Fruit fly (Drosophila melanogaster) whole organism, pupa: Measurements from ENCODE around the gene CG11498.

ENCODE experiments used
- CG10348 ChIP-seq: fragments of 200-800 bp; sonication (Bioruptor generic); IDR thresholded peaks from 2 replicates; pipeline ENCODE4 v1.3.6; 2022; ENCODE audit warnings: missing biosample characterization, missing genetic modification characterization
- CG12605 ChIP-seq: fragments of 200-800 bp; sonication (Bioruptor generic); IDR thresholded peaks from 2 replicates; pipeline ENCODE4 v1.3.6; 2022; ENCODE audit warnings: missing biosample characterization, missing genetic modification characterization
- CG13204 ChIP-seq: fragments of 200-800 bp; sonication (Bioruptor generic); optimal IDR thresholded peaks from 2 replicates; lab custom pipeline; 2018; ENCODE audit warnings: missing biosample characterization, mild to moderate bottlenecking, missing genetic modification characterization, moderate library complexity
- CG14655 ChIP-seq: fragments of 200-800 bp; sonication (Bioruptor generic); optimal IDR thresholded peaks from 3 replicates; lab custom pipeline; 2017; ENCODE audit warnings: mild to moderate bottlenecking, missing biosample characterization, missing genetic modification reagents, missing genetic modification characterization
- CG15710 ChIP-seq: fragments of 200-800 bp; sonication (Bioruptor generic); optimal IDR thresholded peaks from 2 replicates; lab custom pipeline; 2018; ENCODE audit warnings: missing biosample characterization, mild to moderate bottlenecking, missing genetic modification characterization, moderate library complexity
- CG17806 ChIP-seq: fragments of 200-800 bp; sonication (Bioruptor generic); optimal IDR thresholded peaks from 2 replicates; lab custom pipeline; 2018; ENCODE audit warnings: missing biosample characterization, mild to moderate bottlenecking, missing genetic modification characterization, moderate library complexity
- CG32121 ChIP-seq: fragments of 200-800 bp; sonication (Bioruptor generic); IDR thresholded peaks from 2 replicates; pipeline ENCODE4 v1.3.6; 2022; ENCODE audit warnings: missing biosample characterization, missing genetic modification characterization
- CG34367 ChIP-seq: fragments of 200-800 bp; sonication (Bioruptor generic); optimal IDR thresholded peaks from 2 replicates; lab custom pipeline; 2018; ENCODE audit warnings: missing biosample characterization, mild to moderate bottlenecking, missing genetic modification characterization
- CG4496 ChIP-seq: fragments of 200-800 bp; sonication (Bioruptor generic); IDR thresholded peaks from 3 replicates; pipeline ENCODE4 v1.3.6; 2022; ENCODE audit warnings: missing biosample characterization, missing genetic modification characterization
- CG8159 ChIP-seq: fragments of 200-800 bp; sonication (Bioruptor generic); optimal IDR thresholded peaks from 3 replicates; lab custom pipeline; 2018; ENCODE audit warnings: missing biosample characterization, mild to moderate bottlenecking, missing genetic modification characterization, moderate library complexity
- CG8301 ChIP-seq: fragments of 200-800 bp; sonication (Bioruptor generic); optimal IDR thresholded peaks from 2 replicates; lab custom pipeline; 2018; ENCODE audit warnings: missing biosample characterization, mild to moderate bottlenecking, missing genetic modification characterization
- CG9948 ChIP-seq: fragments of 200-800 bp; sonication (Bioruptor generic); optimal IDR thresholded peaks from 2 replicates; lab custom pipeline; 2018; ENCODE audit warnings: missing biosample characterization, mild to moderate bottlenecking, missing genetic modification characterization, moderate library complexity
- D1 ChIP-seq: fragments of 200-800 bp; sonication (Bioruptor generic); optimal IDR thresholded peaks from 2 replicates; lab custom pipeline; 2018; ENCODE audit warnings: missing biosample characterization, mild to moderate bottlenecking, missing genetic modification characterization, moderate library complexity
- EcR ChIP-seq: fragments of 200-800 bp; sonication (Bioruptor generic); optimal IDR thresholded peaks from 3 replicates; lab custom pipeline; 2019; ENCODE audit warnings: missing biosample characterization, missing genetic modification characterization, mild to moderate bottlenecking, moderate library complexity, missing genetic modification reagents
- Ets98B ChIP-seq: fragments of 200-800 bp; sonication (Bioruptor generic); IDR thresholded peaks from 2 replicates; pipeline ENCODE4 v1.3.6; 2022; ENCODE audit warnings: missing biosample characterization, missing genetic modification characterization
- Pif1A ChIP-seq: fragments of 200-800 bp; sonication (Bioruptor generic); optimal IDR thresholded peaks from 3 replicates; lab custom pipeline; 2016; ENCODE audit warnings: missing biosample characterization, missing genetic modification characterization
- Pif1B ChIP-seq: fragments of 200-800 bp; sonication (Bioruptor generic); optimal IDR thresholded peaks from 3 replicates; lab custom pipeline; 2016; ENCODE audit warnings: missing biosample characterization, missing genetic modification characterization
- Snoo ChIP-seq: fragments of 200-800 bp; sonication (Bioruptor generic); optimal IDR thresholded peaks from 3 replicates; lab custom pipeline; 2017; ENCODE audit warnings: missing biosample characterization, mild to moderate bottlenecking, missing genetic modification characterization, inconsistent platforms
- fd96Ca ChIP-seq: fragments of 200-800 bp; sonication (Bioruptor generic); IDR thresholded peaks from 3 replicates; pipeline ENCODE4 v1.3.6; 2022; ENCODE audit warnings: missing biosample characterization, missing genetic modification characterization
- gl ChIP-seq: fragments of 200-800 bp; sonication (Bioruptor generic); optimal IDR thresholded peaks from 2 replicates; lab custom pipeline; 2018; ENCODE audit warnings: missing biosample characterization, mild to moderate bottlenecking, missing genetic modification characterization
- rn ChIP-seq: fragments of 200-800 bp; sonication (Bioruptor generic); IDR thresholded peaks from 2 replicates; pipeline ENCODE4 v1.3.6; 2022; ENCODE audit warnings: missing biosample characterization, missing genetic modification characterization

The CG11498 gene

dm6 chr3R:30183872-30184271 lies 23.6 kb upstream of the CG11498 start:
- TF ChIP-seq EcR (GFP tag; lab: Kevin White, UChicago) (peak; percentile 90), CG8301 (tag; lab: Kevin White, UChicago) (no peak)
- TF ChIP-seq, all 21 proteins: peak for 1

dm6 chr3R:30179934-30180333 lies 19.7 kb upstream of the CG11498 start, which contains the start of gene Bet5:
Gene Bet5, plus strand, starts transcription at chr3R:30180232.
- TF ChIP-seq Snoo (tag; lab: Kevin White, UChicago), result no peak

- TF ChIP-seq CG14655 (no peak), Pif1A (GFP tag; lab: Kevin White, UChicago) (no peak), CG17806 (tag; lab: Kevin White, UChicago) (no peak), rn (no peak), gl (no peak), CG9948 (tag; lab: Kevin White, UChicago) (no peak), Ets98B (no peak), CG32121 (GFP tag; lab: Robert Waterston, UW) (no peak), Snoo (tag; lab: Kevin White, UChicago) (no peak)
These were observed 17.2 kb upstream of the CG11498 start, which contains the start of the genes CG1983 and CG15530 for dm6 chr3R:30177494-30177893. Gene CG1983, minus strand, starts transcription at chr3R:30177700. Gene CG15530, plus strand, starts transcription at chr3R:30177877.

- no peak for TF ChIP-seq CG13204 (GFP tag; lab: Kevin White, UChicago)
- TF ChIP-seq CG10348 (GFP tag; lab: Robert Waterston, UW), result no peak
- TF ChIP-seq gl, result no peak
- no peak for TF ChIP-seq CG8159
- TF ChIP-seq CG32121 (GFP tag; lab: Robert Waterston, UW), result no peak
- no peak for TF ChIP-seq CG12605 (GFP tag; lab: Robert Waterston, UW)
- no peak for TF ChIP-seq CG17806 (tag; lab: Kevin White, UChicago)
- TF ChIP-seq CG9948 (tag; lab: Kevin White, UChicago), result no peak
- no peak for TF ChIP-seq CG15710 (tag; lab: Kevin White, UChicago)
- TF ChIP-seq Ets98B, result no peak
- no peak for TF ChIP-seq CG34367 (tag; lab: Kevin White, UChicago)
- TF ChIP-seq Pif1B (GFP tag; lab: Kevin White, UChicago), result no peak
- no peak for TF ChIP-seq Snoo (tag; lab: Kevin White, UChicago)
- TF ChIP-seq Pif1A (GFP tag; lab: Kevin White, UChicago), result no peak
- TF ChIP-seq rn, result no peak
- TF ChIP-seq fd96Ca (GFP tag; lab: Robert Waterston, UW), result no peak
- TF ChIP-seq CG4496, result no peak
- no peak for TF ChIP-seq CG8301 (tag; lab: Kevin White, UChicago)
- TF ChIP-seq EcR (GFP tag; lab: Kevin White, UChicago), result no peak
- TF ChIP-seq D1 (tag; lab: Kevin White, UChicago), result no peak
These were observed 16.0 kb upstream of the CG11498 start for dm6 chr3R:30176314-30176713.

- TF ChIP-seq Pif1A (GFP tag; lab: Kevin White, UChicago), result no peak
- no peak for TF ChIP-seq CG9948 (tag; lab: Kevin White, UChicago)
- TF ChIP-seq D1 (tag; lab: Kevin White, UChicago), result no peak
- no peak for TF ChIP-seq CG8159
- no peak for TF ChIP-seq Pif1B (GFP tag; lab: Kevin White, UChicago)
- TF ChIP-seq CG4496, result no peak
- TF ChIP-seq EcR (GFP tag; lab: Kevin White, UChicago), result no peak
- TF ChIP-seq CG17806 (tag; lab: Kevin White, UChicago), result no peak
- no peak for TF ChIP-seq Ets98B
- TF ChIP-seq CG34367 (tag; lab: Kevin White, UChicago), result no peak
- no peak for TF ChIP-seq CG10348 (GFP tag; lab: Robert Waterston, UW)
- no peak for TF ChIP-seq CG13204 (GFP tag; lab: Kevin White, UChicago)
- no peak for TF ChIP-seq CG15710 (tag; lab: Kevin White, UChicago)
- no peak for TF ChIP-seq fd96Ca (GFP tag; lab: Robert Waterston, UW)
- TF ChIP-seq, all 21 proteins: peak for 0
These were observed 14.8 kb upstream of the CG11498 start for dm6 chr3R:30175045-30175589.

- TF ChIP-seq Pif1B (GFP tag; lab: Kevin White, UChicago), result no peak
- no peak for TF ChIP-seq Ets98B
- no peak for TF ChIP-seq CG15710 (tag; lab: Kevin White, UChicago)
- TF ChIP-seq EcR (GFP tag; lab: Kevin White, UChicago), result no peak
- no peak for TF ChIP-seq CG9948 (tag; lab: Kevin White, UChicago)
- no peak for TF ChIP-seq CG32121 (GFP tag; lab: Robert Waterston, UW)
- no peak for TF ChIP-seq CG10348 (GFP tag; lab: Robert Waterston, UW)
These were observed 14.1 kb upstream of the CG11498 start, which contains the start of gene Mlc2 for dm6 chr3R:30174160-30175002. Gene Mlc2, minus strand, starts transcription at chr3R:30174551.
